Worm (Caenorhabditis elegans): ENCODE data around the gene R09H10.3.
"Not testable (repeated sequence)": the region's sequence is repeated elsewhere in the genome, so short reads cannot be mapped to it uniquely, and the experiment has no call there.

The R09H10.3 gene

DNA sequence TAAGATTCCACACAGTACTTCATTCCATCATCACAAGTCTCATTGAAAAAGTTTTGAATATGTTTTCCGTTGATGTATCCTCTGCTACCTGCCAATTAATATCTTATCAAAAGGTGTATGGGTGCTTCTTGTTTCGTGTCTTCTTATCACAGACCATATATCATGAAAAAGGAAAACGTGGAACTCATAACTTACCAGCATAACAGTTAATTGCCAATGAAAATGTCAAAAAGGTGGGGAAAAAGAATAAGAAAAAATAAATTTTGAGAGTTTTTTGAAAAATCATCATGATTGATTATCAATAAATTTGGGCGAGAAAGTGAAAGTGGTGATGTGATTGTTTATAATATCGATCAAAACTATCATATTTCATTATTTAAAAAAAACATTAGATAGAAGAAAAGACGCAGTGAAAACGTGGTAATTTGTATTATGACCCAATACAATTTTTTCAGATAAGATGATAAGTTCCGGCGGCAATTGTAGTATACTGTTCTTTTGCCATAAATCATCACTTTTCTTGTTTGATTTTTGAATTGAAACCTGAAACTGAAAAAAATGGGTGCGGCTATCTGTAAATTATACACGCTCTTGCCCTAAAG, 24.2 kb downstream of the R09H10.3 start, which contains the start of gene F56C4.4:
Gene F56C4.4, minus strand, starts transcription at position 315 of the 602 bp plus-strand sequence.
- TF ChIP-seq dao-5 (tag; optimal IDR thresholded peaks at IDR 0.05) (no peak), W03F9.2 (tag; optimal IDR thresholded peaks at IDR 0.05) (no peak), him-1 (tag; optimal IDR thresholded peaks at IDR 0.05) (no peak)

DNA sequence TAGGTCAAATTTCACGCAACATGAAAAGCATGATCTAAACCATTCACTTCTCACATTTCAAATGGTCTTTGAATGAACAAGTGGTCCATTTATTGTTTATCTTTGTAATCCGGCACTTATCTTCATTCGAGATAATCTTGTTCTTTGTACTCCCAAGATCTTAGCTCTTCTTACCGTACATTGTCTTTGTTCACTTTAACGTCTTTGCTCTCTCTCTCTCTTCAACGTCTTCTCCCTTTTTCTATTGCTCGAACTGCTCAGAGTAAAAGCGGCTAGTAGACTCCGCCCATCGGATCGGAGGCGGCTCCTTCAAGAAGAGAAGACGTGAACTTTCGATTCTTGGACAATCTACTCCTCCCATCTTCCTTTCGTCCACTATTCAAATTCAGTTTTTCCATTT, 29.8 kb downstream of the R09H10.3 start, which contains the start of gene F56C4.1:
Gene F56C4.1, plus strand, starts transcription at position 301 of the 400 bp plus-strand sequence.
- no peak for TF ChIP-seq him-1 (tag; optimal IDR thresholded peaks at IDR 0.05)
- TF ChIP-seq dao-5 (tag; optimal IDR thresholded peaks at IDR 0.05): no peak
- TF ChIP-seq W03F9.2 (tag; optimal IDR thresholded peaks at IDR 0.05): no peak

DNA sequence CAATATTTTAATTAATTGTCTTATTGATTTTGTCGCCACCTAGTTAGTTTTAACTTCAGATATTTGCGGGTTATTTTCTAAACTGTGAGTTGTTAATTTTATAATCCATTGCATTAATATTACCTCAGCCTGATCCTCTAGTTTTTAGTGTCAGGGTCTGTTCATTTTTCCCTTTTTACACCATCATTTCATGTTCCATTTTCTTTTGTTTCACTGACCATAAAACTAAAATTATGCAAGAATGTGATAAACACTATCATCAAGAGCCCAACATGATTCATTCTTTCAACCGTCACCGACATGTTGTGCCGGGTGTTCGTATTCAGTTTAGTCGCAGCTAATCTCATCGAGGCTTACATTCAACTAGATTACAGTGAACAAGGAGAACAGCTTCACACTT, 32.1 kb downstream of the R09H10.3 start, which contains the start of gene F56C4.2:
Gene F56C4.2, plus strand, starts transcription at position 301 of the 400 bp plus-strand sequence.
- TF ChIP-seq W03F9.2 (tag; optimal IDR thresholded peaks at IDR 0.05): no peak

DNA sequence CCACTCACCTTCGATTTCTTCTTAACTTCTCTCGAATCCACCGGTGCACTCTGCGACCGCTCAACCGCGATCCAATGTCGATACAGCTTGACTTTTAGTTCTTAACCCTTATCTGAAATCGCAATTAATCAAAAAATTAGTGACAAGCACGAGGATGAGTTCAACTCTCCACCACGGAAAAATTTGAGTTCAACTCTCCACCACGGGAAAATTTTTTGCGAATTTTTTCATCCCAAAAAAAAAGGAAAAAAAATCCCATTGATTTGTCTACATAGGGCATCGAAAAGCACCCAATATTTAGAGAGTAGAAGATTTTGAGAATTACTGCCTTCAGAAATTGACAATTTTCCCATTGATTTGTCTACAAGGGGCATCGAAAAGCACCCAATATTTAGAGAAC, 47.2 kb downstream of the R09H10.3 start, which contains the start of gene glb-19:
Gene glb-19, minus strand, starts transcription at position 101 of the 400 bp plus-strand sequence.
- TF ChIP-seq W03F9.2, dao-5, him-1 (tag; optimal IDR thresholded peaks at IDR 0.05): not testable (repeated sequence)

DNA sequence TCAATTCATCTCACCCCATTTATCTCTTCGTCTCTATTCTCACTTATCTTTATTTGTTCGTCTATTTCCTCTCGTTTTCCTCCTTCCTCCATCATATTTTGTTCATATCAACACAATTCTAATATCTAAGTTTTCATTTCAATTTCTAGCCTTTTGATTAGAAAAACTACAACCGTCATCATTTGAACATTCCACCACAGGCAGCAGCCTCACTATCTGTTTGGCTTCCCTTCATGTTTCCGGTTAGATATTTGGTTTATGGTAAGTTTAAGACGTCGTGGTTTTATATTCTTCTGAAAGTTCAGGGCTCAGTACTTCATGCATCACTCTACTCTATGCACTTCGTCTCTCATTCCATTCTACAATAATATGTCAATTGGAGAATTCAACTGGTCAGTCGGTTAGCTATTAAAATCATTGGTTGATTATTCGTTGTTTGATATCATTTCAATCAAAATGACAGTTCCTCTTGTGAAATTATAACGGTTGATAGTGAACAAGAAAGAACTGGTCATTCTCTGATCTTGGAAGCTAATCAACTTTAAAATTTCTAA, 50.0 kb downstream of the R09H10.3 start, which contains the start of gene K08C7.1:
Gene K08C7.1, plus strand, starts transcription at position 43 of the 554 bp plus-strand sequence.
- TF ChIP-seq W03F9.2 (tag; optimal IDR thresholded peaks at IDR 0.05): no peak
- no peak for TF ChIP-seq him-1 (tag; optimal IDR thresholded peaks at IDR 0.05)
- TF ChIP-seq dao-5 (tag; optimal IDR thresholded peaks at IDR 0.05): no peak
